Worm (Caenorhabditis elegans) whole organism, young adult: ENCODE data around the gene T26C11.8.

Experiments
- B0261.1 ChIP-seq: sonication (generic microtip); optimal IDR thresholded peaks from 2 replicates; lab custom pipeline; 2016; ENCODE audit warnings: mild to moderate bottlenecking, missing genetic modification characterization, moderate library complexity, missing compliant biosample characterization
- ama-1 ChIP-seq, 3 experiments: fragments of 150-350 bp in 1 of 3; sonication (generic microtip) in 2 of 3; optimal IDR thresholded peaks; 2 replicates each; lab custom pipeline; 2014 to 2018; ENCODE audit warnings: missing biosample characterization in 2 of 3, missing genetic modification characterization in 2 of 3, missing genetic modification reagents in 2 of 3
- snpc-4 ChIP-seq, 5 experiments: fragments of 150-350 bp in 1 of 5; sonication (generic microtip) in 4 of 5; optimal IDR thresholded peaks; 2 replicates each; lab custom pipeline; 2014 to 2018; ENCODE audit warnings: missing genetic modification characterization in 5 of 5, missing biosample characterization in 3 of 5, antibody characterized with exemption in 2 of 5, mild to moderate bottlenecking in 2 of 5, missing compliant biosample characterization in 2 of 5, missing genotype in 2 of 5, moderate library complexity in 2 of 5, missing genetic modification reagents in 1 of 5

- no peak for TF ChIP-seq ama-1 (optimal IDR thresholded peaks at IDR 0.05; lab: Kevin White, UChicago)
- TF ChIP-seq ama-1 (GFP tag; optimal IDR thresholded peaks at IDR 0.05; lab: Kevin White, UChicago) = no peak
- no peak for TF ChIP-seq B0261.1
- TF ChIP-seq snpc-4 (GFP tag; optimal IDR thresholded peaks at IDR 0.05; lab: Kevin White, UChicago) = no peak
- no peak for TF ChIP-seq snpc-4 (tag; optimal IDR thresholded peaks at IDR 0.05; lab: Kevin White, UChicago)
These were observed 10.0 kb upstream of the T26C11.8 start for ce11 chrX:1850525-1850924.
